Worm (Caenorhabditis elegans): ENCODE measurements around the gene srj-22.

The srj-22 gene

ce11 chrV:10756698-10757097, 13.1 kb upstream of the srj-22 start, which contains the start of gene irld-6:
Gene irld-6, minus strand, starts transcription at chrV:10756798.
- TF ChIP-seq ZK546.5 (tag; optimal IDR thresholded peaks at IDR 0.05): no peak
- no peak for TF ChIP-seq eor-1 (tag; optimal IDR thresholded peaks at IDR 0.05)
- no peak for TF ChIP-seq nhr-43 (tag; optimal IDR thresholded peaks at IDR 0.05; ENCODE audit: poor library complexity, severe bottlenecking)
- no peak for TF ChIP-seq mml-1 (tag; optimal IDR thresholded peaks at IDR 0.05)
- TF ChIP-seq R02D3.7 (tag; optimal IDR thresholded peaks at IDR 0.05): no peak
- TF ChIP-seq fkh-2 (tag; optimal IDR thresholded peaks at IDR 0.05): no peak
- TF ChIP-seq lin-39 (tag; optimal IDR thresholded peaks at IDR 0.05): no peak
- no peak for TF ChIP-seq ceh-16 (tag; optimal IDR thresholded peaks at IDR 0.05)
- TF ChIP-seq skn-1 (tag; optimal IDR thresholded peaks at IDR 0.05): no peak
- no peak for TF ChIP-seq daf-12 (tag; optimal IDR thresholded peaks at IDR 0.05)
- no peak for TF ChIP-seq fos-1 (tag; optimal IDR thresholded peaks at IDR 0.05)
- TF ChIP-seq ztf-11 (tag; optimal IDR thresholded peaks at IDR 0.05): no peak
- TF ChIP-seq fkh-10 (GFP tag; optimal IDR thresholded peaks at IDR 0.05): no peak
- TF ChIP-seq lin-15B (tag; optimal IDR thresholded peaks at IDR 0.05): no peak
- TF ChIP-seq unc-39 (tag; optimal IDR thresholded peaks at IDR 0.05): no peak
- TF ChIP-seq jun-1 (tag; optimal IDR thresholded peaks at IDR 0.05): no peak

- no peak for TF ChIP-seq nhr-28 (tag; optimal IDR thresholded peaks at IDR 0.05)
- TF ChIP-seq nhr-77 (tag; optimal IDR thresholded peaks at IDR 0.05): no peak
- no peak for TF ChIP-seq ztf-11 (tag; optimal IDR thresholded peaks at IDR 0.05)
- no peak for TF ChIP-seq jun-1 (tag; optimal IDR thresholded peaks at IDR 0.05)
- TF ChIP-seq R02D3.7 (tag; optimal IDR thresholded peaks at IDR 0.05): no peak
- TF ChIP-seq mml-1 (tag; optimal IDR thresholded peaks at IDR 0.05): no peak
- no peak for TF ChIP-seq tbx-2 (tag; optimal IDR thresholded peaks at IDR 0.05)
- no peak for TF ChIP-seq ama-1 (optimal IDR thresholded peaks at IDR 0.05)
- no peak for TF ChIP-seq lin-15B (tag; optimal IDR thresholded peaks at IDR 0.05)
Measured at ce11 chrV:10754050-10754449, 10.5 kb upstream of the srj-22 start, which contains the start of gene F28H7.7. Gene F28H7.7, minus strand, starts transcription at chrV:10754150.

- peak; percentile 96 for TF ChIP-seq pqm-1 (tag; optimal IDR thresholded peaks at IDR 0.05)
- TF ChIP-seq jun-1 (tag; optimal IDR thresholded peaks at IDR 0.05): peak; percentile 61
- no peak for TF ChIP-seq ceh-16 (tag; optimal IDR thresholded peaks at IDR 0.05)
- TF ChIP-seq lin-15B (tag; optimal IDR thresholded peaks at IDR 0.05): no peak
- peak; percentile 95 for TF ChIP-seq elt-2 (tag; optimal IDR thresholded peaks at IDR 0.05)
Measured at ce11 chrV:10750630-10751029, 7.1 kb upstream of the srj-22 start, which contains the start of gene F28H7.3. Gene F28H7.3, minus strand, starts transcription at chrV:10750788.

- TF ChIP-seq pqm-1 (tag; optimal IDR thresholded peaks at IDR 0.05): peak; percentile 40
- TF ChIP-seq ceh-82 (tag; optimal IDR thresholded peaks at IDR 0.05): no peak
Measured at ce11 chrV:10747263-10747951, 3.9 kb upstream of the srj-22 start, which contains the start of the genes selt-1.2 and F28H7.2. Gene selt-1.2, minus strand, starts transcription at chrV:10747363. Gene F28H7.2, plus strand, starts transcription at chrV:10747901.

ce11 chrV:10745034-10745433, 1.5 kb upstream of the srj-22 start, which contains the start of gene srj-21:
Gene srj-21, plus strand, starts transcription at chrV:10745334.
- TF ChIP-seq lin-39 (tag; optimal IDR thresholded peaks at IDR 0.05): no peak
- TF ChIP-seq mml-1 (tag; optimal IDR thresholded peaks at IDR 0.05): no peak
- no peak for TF ChIP-seq nhr-28 (tag; optimal IDR thresholded peaks at IDR 0.05)
- TF ChIP-seq elt-1 (tag; optimal IDR thresholded peaks at IDR 0.05): no peak
- no peak for TF ChIP-seq nhr-25 (tag; optimal IDR thresholded peaks at IDR 0.05)
- TF ChIP-seq nhr-11 (tag; optimal IDR thresholded peaks at IDR 0.05): no peak
- no peak for TF ChIP-seq skn-1 (tag; optimal IDR thresholded peaks at IDR 0.05)
- TF ChIP-seq elt-2 (tag; optimal IDR thresholded peaks at IDR 0.05): no peak
- no peak for TF ChIP-seq lsy-12 (tag; optimal IDR thresholded peaks at IDR 0.05)

- no peak for TF ChIP-seq nhr-25 (tag; optimal IDR thresholded peaks at IDR 0.05)
- TF ChIP-seq nhr-77 (tag; optimal IDR thresholded peaks at IDR 0.05): no peak
- no peak for TF ChIP-seq ztf-11 (tag; optimal IDR thresholded peaks at IDR 0.05)
- TF ChIP-seq aly-2 (tag; optimal IDR thresholded peaks at IDR 0.05): no peak
- no peak for TF ChIP-seq nhr-43 (tag; optimal IDR thresholded peaks at IDR 0.05; ENCODE audit: poor library complexity, severe bottlenecking)
- TF ChIP-seq ceh-28 (tag; optimal IDR thresholded peaks at IDR 0.05): no peak
- TF ChIP-seq eor-1 (tag; optimal IDR thresholded peaks at IDR 0.05): no peak
- TF ChIP-seq nhr-76 (tag; optimal IDR thresholded peaks at IDR 0.05): no peak
- TF ChIP-seq elt-1 (tag; optimal IDR thresholded peaks at IDR 0.05): no peak
- TF ChIP-seq mml-1 (tag; optimal IDR thresholded peaks at IDR 0.05): no peak
- TF ChIP-seq skn-1 (tag; optimal IDR thresholded peaks at IDR 0.05): no peak
- TF ChIP-seq R02D3.7 (tag; optimal IDR thresholded peaks at IDR 0.05): no peak
- no peak for TF ChIP-seq ama-1 (optimal IDR thresholded peaks at IDR 0.05)
- TF ChIP-seq fkh-2 (tag; optimal IDR thresholded peaks at IDR 0.05): no peak
- no peak for TF ChIP-seq nhr-11 (tag; optimal IDR thresholded peaks at IDR 0.05)
- no peak for TF ChIP-seq lsy-12 (tag; optimal IDR thresholded peaks at IDR 0.05)
- no peak for TF ChIP-seq pqm-1 (tag; optimal IDR thresholded peaks at IDR 0.05)
- TF ChIP-seq fos-1 (tag; optimal IDR thresholded peaks at IDR 0.05): no peak
- no peak for TF ChIP-seq hmg-11 (tag; optimal IDR thresholded peaks at IDR 0.05)
Measured at ce11 chrV:10741357-10741756, 2.2 kb downstream of the srj-22 start, which contains the start of gene ZC302.3. Gene ZC302.3, minus strand, starts transcription at chrV:10741457.

All from whole organism, L3 larva.